Worm (Caenorhabditis elegans) whole organism, early embryonic: ENCODE measurements around the gene sre-28.

ENCODE experiments used
- F13C5.2 ChIP-seq: sonication (generic microtip); optimal IDR thresholded peaks from 2 replicates; lab custom pipeline; 2017; ENCODE audit warnings: mild to moderate bottlenecking, missing genetic modification characterization, inconsistent platforms, missing compliant biosample characterization
- aly-1 ChIP-seq: sonication (generic microtip); optimal IDR thresholded peaks from 2 replicates; lab custom pipeline; 2016; ENCODE audit warnings: missing genetic modification characterization, missing compliant biosample characterization
- ama-1 ChIP-seq: fragments of 150-350 bp; optimal IDR thresholded peaks from 2 replicates; lab custom pipeline; 2014
- ceh-13 ChIP-seq: fragments of 200-800 bp; sonication (Bioruptor generic); optimal IDR thresholded peaks from 2 replicates; lab custom pipeline; 2018; ENCODE audit warnings: mild to moderate bottlenecking, missing genetic modification characterization, missing compliant biosample characterization
- flt-1 ChIP-seq: fragments of 200-800 bp; sonication (Bioruptor generic); IDR thresholded peaks from 2 replicates; pipeline ENCODE4 v1.3.6; 2022; ENCODE audit warnings: missing genetic modification characterization, missing compliant biosample characterization
- hmbx-1 ChIP-seq: sonication (generic microtip); optimal IDR thresholded peaks from 2 replicates; lab custom pipeline; 2016; ENCODE audit warnings: mild to moderate bottlenecking, missing genetic modification characterization, missing compliant biosample characterization
- hmg-4 ChIP-seq: fragments of 200-800 bp; sonication (Bioruptor generic); optimal IDR thresholded peaks from 2 replicates; lab custom pipeline; 2018; ENCODE audit warnings: mild to moderate bottlenecking, missing genetic modification characterization, missing compliant biosample characterization
- hnd-1 ChIP-seq: sonication (generic microtip); optimal IDR thresholded peaks from 2 replicates; lab custom pipeline; 2016; ENCODE audit warnings: missing genetic modification characterization, missing compliant biosample characterization
- tbx-37 ChIP-seq: fragments of 200-800 bp; sonication (Bioruptor generic); conservative IDR thresholded peaks from 2 replicates; pipeline ENCODE4 v1.3.6; 2022; ENCODE audit warnings: missing genetic modification reagents, missing genetic modification characterization, missing compliant biosample characterization

- TF ChIP-seq tbx-37 (GFP tag; lab: Robert Waterston, UW): no peak
- no peak for TF ChIP-seq aly-1 (tag; lab: Kevin White, UChicago)
- TF ChIP-seq ceh-13 (GFP tag; lab: Kevin White, UChicago): no peak
- no peak for TF ChIP-seq flt-1 (GFP tag; lab: Robert Waterston, UW)
- TF ChIP-seq hmbx-1 (tag; lab: Kevin White, UChicago): no peak
- TF ChIP-seq hnd-1: no peak
- TF ChIP-seq hmg-4: no peak
- no peak for TF ChIP-seq ama-1 (lab: Kevin White, UChicago)
- TF ChIP-seq F13C5.2 (tag; lab: Kevin White, UChicago): no peak
Observed at ce11 chrV:9991610-9992009, 47.4 kb downstream of the sre-28 start, which contains the start of the genes rde-1 and trpp-6.
